Worm (Caenorhabditis elegans): ENCODE data around the gene C44C1.6.

- TF ChIP-seq ceh-82 (tag; optimal IDR thresholded peaks at IDR 0.05) (no peak), fkh-10 (GFP tag; optimal IDR thresholded peaks at IDR 0.05) (no peak), lin-13 (GFP tag; optimal IDR thresholded peaks at IDR 0.05) (no peak), swsn-7 (tag; optimal IDR thresholded peaks at IDR 0.05) (no peak), ztf-11 (tag; optimal IDR thresholded peaks at IDR 0.05) (no peak)
Measured at ce11 chrX:1004037-1004436, 34.0 kb upstream of the C44C1.6 start, which contains the start of gene cutl-21.
